Worm (Caenorhabditis elegans) whole organism, late embryonic: ENCODE results near the gene C06B8.7.

ENCODE experiments used
- ama-1 ChIP-seq: fragments of 150-350 bp; optimal IDR thresholded peaks from 2 replicates; lab custom pipeline; 2014
- ceh-31 ChIP-seq: sonication (generic microtip); optimal IDR thresholded peaks from 2 replicates; lab custom pipeline; 2016; ENCODE audit warnings: missing genetic modification characterization, missing compliant biosample characterization
- che-1 ChIP-seq: sonication (generic microtip); optimal IDR thresholded peaks from 2 replicates; lab custom pipeline; 2016; ENCODE audit warnings: mild to moderate bottlenecking, missing genetic modification characterization, missing compliant biosample characterization
- dve-1 ChIP-seq: sonication (generic microtip); optimal IDR thresholded peaks from 2 replicates; lab custom pipeline; 2017; ENCODE audit warnings: antibody characterized with exemption, mild to moderate bottlenecking, missing genetic modification characterization, missing compliant biosample characterization
- ets-4 ChIP-seq: sonication (generic microtip); optimal IDR thresholded peaks from 2 replicates; lab custom pipeline; 2016; ENCODE audit warnings: missing genetic modification characterization, missing compliant biosample characterization
- lim-6 ChIP-seq: sonication (generic microtip); optimal IDR thresholded peaks from 2 replicates; lab custom pipeline; 2016; ENCODE audit warnings: missing genetic modification characterization, missing compliant biosample characterization
- mec-3 ChIP-seq: sonication (generic microtip); optimal IDR thresholded peaks from 2 replicates; lab custom pipeline; 2016; ENCODE audit warnings: borderline replicate concordance, missing genetic modification characterization, missing compliant biosample characterization
- nfya-1 ChIP-seq: sonication (generic microtip); optimal IDR thresholded peaks from 2 replicates; lab custom pipeline; 2017; ENCODE audit warnings: missing genetic modification characterization, mild to moderate bottlenecking, missing compliant biosample characterization, antibody characterized with exemption, moderate library complexity
- nhr-11 ChIP-seq: fragments of 150-350 bp; optimal IDR thresholded peaks from 2 replicates; lab custom pipeline; 2014; ENCODE audit warnings: missing biosample characterization, missing genetic modification characterization
- pag-3 ChIP-seq: sonication (generic microtip); optimal IDR thresholded peaks from 2 replicates; lab custom pipeline; 2016; ENCODE audit warnings: missing compliant biosample characterization, missing genetic modification characterization, borderline replicate concordance
- pqm-1 ChIP-seq: sonication (generic microtip); optimal IDR thresholded peaks from 2 replicates; lab custom pipeline; 2016; ENCODE audit warnings: missing genetic modification characterization, missing compliant biosample characterization
- sdc-2 ChIP-seq: sonication (generic microtip); optimal IDR thresholded peaks from 2 replicates; lab custom pipeline; 2016; ENCODE audit warnings: missing genotype, missing genetic modification characterization, missing compliant biosample characterization
- tbx-2 ChIP-seq: sonication (generic microtip); optimal IDR thresholded peaks from 2 replicates; lab custom pipeline; 2016; ENCODE audit warnings: missing genetic modification characterization, missing compliant biosample characterization
- unc-86 ChIP-seq: sonication (generic microtip); optimal IDR thresholded peaks from 2 replicates; lab custom pipeline; 2016; ENCODE audit warnings: missing genetic modification characterization, missing compliant biosample characterization

DNA sequence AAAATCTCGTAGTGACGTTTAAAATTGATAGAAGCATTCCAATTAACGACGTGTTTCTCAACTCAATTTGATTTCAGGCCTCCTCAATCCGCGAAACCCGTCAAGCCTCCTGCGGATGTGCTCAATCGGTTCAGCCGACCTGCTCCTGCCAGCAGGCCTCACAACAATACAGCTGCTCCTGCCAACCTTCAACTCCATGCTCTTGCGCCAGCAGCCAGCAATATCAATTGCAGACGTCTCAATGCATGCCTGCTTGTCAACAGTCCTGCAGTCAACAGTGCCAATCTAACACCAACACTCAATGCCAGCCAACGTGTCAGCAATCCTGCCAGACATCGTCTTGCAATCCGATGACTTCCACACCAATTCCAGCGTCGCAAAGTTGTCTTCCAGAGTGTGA is 32.5 kb upstream of the C06B8.7 start:
- TF ChIP-seq nhr-11 (tag; lab: Kevin White, UChicago) (no peak), lim-6 (tag; lab: Kevin White, UChicago) (no peak), sdc-2 (tag; lab: Kevin White, UChicago) (no peak), mec-3 (tag; lab: Kevin White, UChicago) (no peak), che-1 (no peak), nfya-1 (tag; lab: Kevin White, UChicago) (no peak), tbx-2 (no peak), ama-1 (no peak), pqm-1 (no peak), unc-86 (tag; lab: Kevin White, UChicago) (no peak), dve-1 (tag; lab: Kevin White, UChicago) (no peak), ceh-31 (tag; lab: Kevin White, UChicago) (no peak), ets-4 (tag; lab: Kevin White, UChicago) (no peak), pag-3 (no peak)
